Fruit fly (Drosophila melanogaster): Measurements from ENCODE around the gene Ir85a.

The Ir85a gene

dm6 chr3R:8788722-8789400 is 5.6 kb upstream of the Ir85a start (continued):
- peak; percentile 81 for TF ChIP-seq CG31441 (GFP tag; IDR thresholded peaks at IDR 0.05)
- TF ChIP-seq gcm (GFP tag; optimal IDR thresholded peaks at IDR 0.05) = peak; percentile 8
- TF ChIP-seq CG17829 (tag; optimal IDR thresholded peaks at IDR 0.05) = peak; percentile 62
- peak; percentile 15; the same call in 1 of the 3 replicates for TF ChIP-seq CG2889 (GFP tag; IDR thresholded peaks at IDR 0.05)
- TF ChIP-seq tin (GFP tag; optimal IDR thresholded peaks at IDR 0.05) = peak; percentile 26
- no peak for TF ChIP-seq D (optimal IDR thresholded peaks at IDR 0.05)
- TF ChIP-seq D (GFP tag; optimal IDR thresholded peaks at IDR 0.05) = peak; percentile 20
- TF ChIP-seq Rfx (GFP tag; IDR thresholded peaks at IDR 0.05) = 0 out of 2 replicates have a peak, but pooled peaks have one; percentile 33
- peak; percentile 81 for TF ChIP-seq so (GFP tag; IDR thresholded peaks at IDR 0.05)
- no peak for TF ChIP-seq pan (optimal IDR thresholded peaks at IDR 0.05)
- TF ChIP-seq pan (GFP tag; optimal IDR thresholded peaks at IDR 0.05 in 1 of 2, IDR thresholded peaks at IDR 0.05 in 1 of 2) = peak in 1 of 2 experiments; percentile 88
- 0 out of 2 replicates have a peak, but pooled peaks have one; percentile 22 for TF ChIP-seq onecut (GFP tag; IDR thresholded peaks at IDR 0.05)
- peak; percentile 40 for TF ChIP-seq lab (GFP tag; optimal IDR thresholded peaks at IDR 0.05)
- peak; percentile 5 for TF ChIP-seq slp2 (GFP tag; optimal IDR thresholded peaks at IDR 0.05)
- TF ChIP-seq CG9727 (GFP tag; optimal IDR thresholded peaks at IDR 0.05) = peak; percentile 39
- TF ChIP-seq CG5245 (GFP tag; optimal IDR thresholded peaks at IDR 0.05) = peak; percentile 8
- peak; percentile 30 for TF ChIP-seq Spps (tag; optimal IDR thresholded peaks at IDR 0.05)
- TF ChIP-seq Pdp1 (GFP tag; optimal IDR thresholded peaks at IDR 0.05) = peak; percentile 14 to 50
- TF ChIP-seq CG8924 (tag; optimal IDR thresholded peaks at IDR 0.05) = peak; percentile 53
- TF ChIP-seq pnt (GFP tag; optimal IDR thresholded peaks at IDR 0.05) = no peak
- no peak for TF ChIP-seq Atf6 (GFP tag; IDR thresholded peaks at IDR 0.05)
- peak; percentile 36; the same call in 1 of the 2 replicates for TF ChIP-seq ttk (GFP tag; IDR thresholded peaks at IDR 0.05)
- TF ChIP-seq CG1603 (tag; optimal IDR thresholded peaks at IDR 0.05) = peak; percentile 45
- peak; percentile 53 for TF ChIP-seq CG10979 (tag; optimal IDR thresholded peaks at IDR 0.05)

- peak; percentile 50 for TF ChIP-seq kni (GFP tag; optimal IDR thresholded peaks at IDR 0.05)
- TF ChIP-seq Blimp-1 (GFP tag; optimal IDR thresholded peaks at IDR 0.05) = peak; percentile 87
- TF ChIP-seq yki (optimal IDR thresholded peaks at IDR 0.05) = peak; percentile 36
- peak; percentile 62 for TF ChIP-seq Jarid2 (GFP tag; optimal IDR thresholded peaks at IDR 0.05)
- TF ChIP-seq lov (optimal IDR thresholded peaks at IDR 0.05) = no peak
- no peak for TF ChIP-seq lov (GFP tag; IDR thresholded peaks at IDR 0.05)
- TF ChIP-seq sqz (GFP tag; optimal IDR thresholded peaks at IDR 0.05) = peak; percentile 64
- no peak for TF ChIP-seq bowl (GFP tag; IDR thresholded peaks at IDR 0.05)
- TF ChIP-seq CG13894 (tag; optimal IDR thresholded peaks at IDR 0.05) = peak; percentile 2
- 0 out of 3 replicates have a peak, but pooled peaks have one; percentile 37 for TF ChIP-seq CG14860 (GFP tag; IDR thresholded peaks at IDR 0.05; ENCODE audit: partially characterized antibody)
- TF ChIP-seq CG2120 (GFP tag; optimal IDR thresholded peaks at IDR 0.05) = no peak
- 0 out of 3 replicates have a peak, but pooled peaks have one; percentile 24 for TF ChIP-seq ci (GFP tag; IDR thresholded peaks at IDR 0.05)
- no peak for TF ChIP-seq D19B (GFP tag; optimal IDR thresholded peaks at IDR 0.05)
- TF ChIP-seq CG4424 (GFP tag; optimal IDR thresholded peaks at IDR 0.05) = no peak
- TF ChIP-seq Opbp (GFP tag; IDR thresholded peaks at IDR 0.05; ENCODE audit: partially characterized antibody) = 0 out of 3 replicates have a peak, but pooled peaks have one; percentile 49
- peak; percentile 37 for TF ChIP-seq CG15479 (GFP tag; optimal IDR thresholded peaks at IDR 0.05)
- peak; percentile 26; the same call in 1 of the 2 replicates for TF ChIP-seq CG32772 (GFP tag; IDR thresholded peaks at IDR 0.05)
- TF ChIP-seq Med (GFP tag) = peak; percentile 62
- TF ChIP-seq vvl (GFP tag; IDR thresholded peaks at IDR 0.05) = peak; percentile 19; the same call in 1 of the 2 replicates
- peak; percentile 94 for TF ChIP-seq nom (GFP tag; optimal IDR thresholded peaks at IDR 0.05)
- TF ChIP-seq Sry-β (GFP tag; optimal IDR thresholded peaks at IDR 0.05) = no peak
- peak; percentile 51; the same call in 1 of the 2 replicates for TF ChIP-seq Drgx (GFP tag; IDR thresholded peaks at IDR 0.05)
- TF ChIP-seq CG13424 (tag; optimal IDR thresholded peaks at IDR 0.05) = no peak
- no peak for TF ChIP-seq gcm (GFP tag; optimal IDR thresholded peaks at IDR 0.05)
- TF ChIP-seq corto (GFP tag; optimal IDR thresholded peaks at IDR 0.05) = peak; percentile 29
Observed at dm6 chr3R:8792463-8793175, 1.9 kb upstream of the Ir85a start.

All from whole organism, embryonic.